Worm (Caenorhabditis elegans): ENCODE results near the gene C13G5.2.

Gene C13G5.2

DNA sequence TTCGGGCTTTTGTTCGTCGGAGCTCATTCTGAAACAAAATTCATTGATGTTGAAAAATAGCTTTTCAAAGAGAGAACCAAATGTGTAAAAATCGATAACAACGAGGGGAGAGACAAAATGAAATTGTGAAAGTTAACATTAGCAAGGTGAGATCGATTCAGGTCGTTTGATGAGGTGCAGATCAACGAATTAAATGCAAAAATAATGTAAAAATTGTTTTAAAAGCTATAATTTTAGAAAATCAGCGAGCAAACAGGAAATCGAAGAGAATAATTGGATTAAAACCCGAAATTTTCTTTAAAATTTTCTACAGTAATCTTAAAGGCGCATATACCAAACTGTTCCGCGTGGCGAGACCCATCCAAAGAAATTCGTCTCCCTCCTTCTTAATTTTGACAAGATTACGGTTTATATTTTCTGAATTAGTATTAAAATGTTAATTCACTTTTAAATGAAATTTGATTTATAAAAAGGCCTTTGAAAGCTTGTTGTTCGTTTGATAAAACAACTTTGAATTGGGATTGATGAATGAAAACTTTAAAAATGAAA is at the start of gene C13G5.2:
C13G5.2 (minus strand) TSS at position 51 of the 549 bp plus-strand sequence.
- TF ChIP-seq him-1 (tag; optimal IDR thresholded peaks at IDR 0.05) = no peak
- TF ChIP-seq snpc-4 (GFP tag; optimal IDR thresholded peaks at IDR 0.05) = no peak
- no peak for TF ChIP-seq snpc-4 (tag; optimal IDR thresholded peaks at IDR 0.05)
- no peak for TF ChIP-seq F37B4.10 (GFP tag; IDR thresholded peaks at IDR 0.05)
- peak; percentile 46 for TF ChIP-seq efl-1 (GFP tag; optimal IDR thresholded peaks at IDR 0.05)
- peak; percentile 92 for TF ChIP-seq F33H1.4 (GFP tag; IDR thresholded peaks at IDR 0.05)
- TF ChIP-seq mes-4 (tag; optimal IDR thresholded peaks at IDR 0.05) = no peak
- TF ChIP-seq mel-28 (tag; optimal IDR thresholded peaks at IDR 0.05; ENCODE audit: borderline replicate concordance) = no peak
- no peak for TF ChIP-seq ama-1 (optimal IDR thresholded peaks at IDR 0.05)
- TF ChIP-seq ama-1 (GFP tag; optimal IDR thresholded peaks at IDR 0.05) = no peak
- no peak for TF ChIP-seq die-1 (tag; optimal IDR thresholded peaks at IDR 0.05)
- no peak for TF ChIP-seq ZK185.1 (tag; optimal IDR thresholded peaks at IDR 0.05; ENCODE audit: poor library complexity, severe bottlenecking)
- TF ChIP-seq K12H6.12 (tag; optimal IDR thresholded peaks at IDR 0.05) = no peak
- TF ChIP-seq F39B2.1 (GFP tag; IDR thresholded peaks at IDR 0.05) = no peak
- TF ChIP-seq ceh-100 (GFP tag; IDR thresholded peaks at IDR 0.05) = no peak
- TF ChIP-seq lin-54 (GFP tag; optimal IDR thresholded peaks at IDR 0.05) = peak; percentile 9
- TF ChIP-seq pbrm-1 (GFP tag; IDR thresholded peaks at IDR 0.05) = no peak
- TF ChIP-seq egl-18 (GFP tag; IDR thresholded peaks at IDR 0.05) = no peak
- TF ChIP-seq hlh-26 (GFP tag; conservative IDR thresholded peaks at IDR 0.05) = no peak
- no peak for TF ChIP-seq attf-5 (GFP tag; optimal IDR thresholded peaks at IDR 0.05)
- no peak for TF ChIP-seq nhr-120 (GFP tag; IDR thresholded peaks at IDR 0.05)
- TF ChIP-seq T07F8.4 (tag; optimal IDR thresholded peaks at IDR 0.05) = no peak
- 0 out of 2 replicates have a peak, but pooled peaks have one; percentile 46 for TF ChIP-seq hsf-1 (GFP tag; IDR thresholded peaks at IDR 0.05)
- no peak for TF ChIP-seq tlf-1 (GFP tag; optimal IDR thresholded peaks at IDR 0.05)
- TF ChIP-seq F57C9.4 (tag; optimal IDR thresholded peaks at IDR 0.05) = no peak
- TF ChIP-seq Y67H2A.10 (GFP tag; conservative IDR thresholded peaks at IDR 0.05) = no peak
- TF ChIP-seq ztf-18 (tag; optimal IDR thresholded peaks at IDR 0.05) = no peak
- TF ChIP-seq ceh-79 (tag; optimal IDR thresholded peaks at IDR 0.05) = no peak
- TF ChIP-seq aptf-3 (GFP tag; IDR thresholded peaks at IDR 0.05) = no peak
- no peak for TF ChIP-seq hmg-1.2 (GFP tag; IDR thresholded peaks at IDR 0.05)
- TF ChIP-seq madf-6 (GFP tag; IDR thresholded peaks at IDR 0.05) = peak; percentile 91
- TF ChIP-seq egl-44 (GFP tag; IDR thresholded peaks at IDR 0.05) = no peak
- no peak for TF ChIP-seq lag-1 (GFP tag; IDR thresholded peaks at IDR 0.05)
- TF ChIP-seq madf-8 (GFP tag; conservative IDR thresholded peaks at IDR 0.05) = peak; percentile 77
- no peak for TF ChIP-seq Y53G8AR.9 (GFP tag; conservative IDR thresholded peaks at IDR 0.05)
- no peak for TF ChIP-seq dox-1 (GFP tag; IDR thresholded peaks at IDR 0.05)
- TF ChIP-seq lin-26 (GFP tag; IDR thresholded peaks at IDR 0.05) = no peak
- TF ChIP-seq B0035.1 (tag; optimal IDR thresholded peaks at IDR 0.05) = no peak
- TF ChIP-seq ztf-28 (GFP tag; IDR thresholded peaks at IDR 0.05) = no peak
- TF ChIP-seq ceh-27 (GFP tag; optimal IDR thresholded peaks at IDR 0.05) = no peak
- no peak for TF ChIP-seq bed-2 (GFP tag; IDR thresholded peaks at IDR 0.05)
- no peak for TF ChIP-seq sdz-38 (tag; optimal IDR thresholded peaks at IDR 0.05)
- peak; percentile 27; the same call in 1 of the 2 replicates for TF ChIP-seq mcd-1 (GFP tag; IDR thresholded peaks at IDR 0.05)
- TF ChIP-seq snpc-3.4 (tag; optimal IDR thresholded peaks at IDR 0.05) = peak; percentile 74
- TF ChIP-seq aptf-2 (GFP tag; conservative IDR thresholded peaks at IDR 0.05) = no peak
- peak; percentile 31 for TF ChIP-seq tbp1 (GFP tag; optimal IDR thresholded peaks at IDR 0.05)
- TF ChIP-seq C06A6.2 (GFP tag; conservative IDR thresholded peaks at IDR 0.05) = no peak
- TF ChIP-seq D2030.7 (GFP tag; IDR thresholded peaks at IDR 0.05) = peak; percentile 55; the same call in 1 of the 2 replicates
- TF ChIP-seq dpl-1 (GFP tag; optimal IDR thresholded peaks at IDR 0.05) = no peak
- peak; percentile 48 for TF ChIP-seq snpc-1.3 (tag; optimal IDR thresholded peaks at IDR 0.05; ENCODE audit: insufficient read depth)

Data from whole organism, young adult.